Fruit fly (Drosophila melanogaster): ENCODE measurements around the gene eIF5B.

Gene eIF5B

dm6 chr3L:3396056-3396455 lies 64.7 kb downstream of the eIF5B start (continued):
- TF ChIP-seq ato (GFP tag; IDR thresholded peaks at IDR 0.05; ENCODE audit: partially characterized antibody) (no peak), Elba2 (GFP tag; optimal IDR thresholded peaks at IDR 0.05) (no peak), CrebB (tag; optimal IDR thresholded peaks at IDR 0.05) (peak; percentile 65), pfk (GFP tag; optimal IDR thresholded peaks at IDR 0.05) (no peak), CG6654 (GFP tag; optimal IDR thresholded peaks at IDR 0.05) (peak; percentile 79), gce (GFP tag; IDR thresholded peaks at IDR 0.05) (peak; percentile 51; the same call in 1 of the 3 replicates), chif (GFP tag; optimal IDR thresholded peaks at IDR 0.05) (peak; percentile 78 to 92), CG5245 (GFP tag; optimal IDR thresholded peaks at IDR 0.05) (peak; percentile 83), ttk (GFP tag; IDR thresholded peaks at IDR 0.05) (peak; percentile 70), hkb (optimal IDR thresholded peaks at IDR 0.05) (no peak), hkb (GFP tag; IDR thresholded peaks at IDR 0.05) (peak; percentile 79), CG9932 (GFP tag; IDR thresholded peaks at IDR 0.05) (no peak), PHDP (tag; optimal IDR thresholded peaks at IDR 0.05) (peak; percentile 85), CG12942 (GFP tag; optimal IDR thresholded peaks at IDR 0.05) (peak; percentile 53), CG17802 (tag; optimal IDR thresholded peaks at IDR 0.05) (peak; percentile 81), NfI (GFP tag; optimal IDR thresholded peaks at IDR 0.05) (peak; percentile 72), oc (tag; optimal IDR thresholded peaks at IDR 0.05) (peak; percentile 93), Dbx (GFP tag; IDR thresholded peaks at IDR 0.05) (no peak), CG33213 (GFP tag; optimal IDR thresholded peaks at IDR 0.05) (peak; percentile 71), CG17186 (GFP tag; optimal IDR thresholded peaks at IDR 0.05) (peak; percentile 65), fd102C (GFP tag; optimal IDR thresholded peaks at IDR 0.05) (no peak), Hr51 (GFP tag; optimal IDR thresholded peaks at IDR 0.05) (peak; percentile 30 to 68), usp (GFP tag; optimal IDR thresholded peaks at IDR 0.05) (no peak), Nf-YB (GFP tag; optimal IDR thresholded peaks at IDR 0.05) (peak; percentile 77), CG7556 (GFP tag; optimal IDR thresholded peaks at IDR 0.05) (peak; percentile 81), lov (optimal IDR thresholded peaks at IDR 0.05) (no peak), lov (GFP tag; IDR thresholded peaks at IDR 0.05) (peak; percentile 76; the same call in 2 of the 3 replicates), CG18011 (GFP tag; optimal IDR thresholded peaks at IDR 0.05) (no peak), Scr (GFP tag; IDR thresholded peaks at IDR 0.05; ENCODE audit: partially characterized antibody) (no peak), bbx (GFP tag; IDR thresholded peaks at IDR 0.05; ENCODE audit: partially characterized antibody) (no peak), CG6175 (GFP tag; IDR thresholded peaks at IDR 0.05) (no peak), CG10654 (GFP tag; optimal IDR thresholded peaks at IDR 0.05) (peak; percentile 86), CG33557 (GFP tag; optimal IDR thresholded peaks at IDR 0.05) (peak; percentile 98), CG3838 (GFP tag; optimal IDR thresholded peaks at IDR 0.05) (peak; percentile 48), CG3726 (GFP tag; IDR thresholded peaks at IDR 0.05) (peak; percentile 27; the same call in 1 of the 3 replicates), CG11398 (GFP tag; optimal IDR thresholded peaks at IDR 0.05) (peak; percentile 43), bab2 (GFP tag; optimal IDR thresholded peaks at IDR 0.05) (peak; percentile 85), Mrtf (GFP tag; IDR thresholded peaks at IDR 0.05) (peak; percentile 69; the same call in 2 of the 3 replicates), schlank (tag; optimal IDR thresholded peaks at IDR 0.05) (no peak), CG10267 (tag; optimal IDR thresholded peaks at IDR 0.05) (peak; percentile 91), Asciz (GFP tag; optimal IDR thresholded peaks at IDR 0.05) (peak; percentile 90), Chrac-16 (GFP tag; optimal IDR thresholded peaks at IDR 0.05) (peak; percentile 88), CG13287 (GFP tag; IDR thresholded peaks at IDR 0.05; ENCODE audit: partially characterized antibody) (no peak), hth (optimal IDR thresholded peaks at IDR 0.05) (no peak), ro (GFP tag; IDR thresholded peaks at IDR 0.05) (peak; percentile 79), CG4328 (GFP tag; optimal IDR thresholded peaks at IDR 0.05) (peak; percentile 76), Sin3A (optimal IDR thresholded peaks at IDR 0.05) (no peak), dimm (GFP tag; IDR thresholded peaks at IDR 0.05) (0 out of 2 replicates have a peak, but pooled peaks have one; percentile 52), CG17359 (tag; optimal IDR thresholded peaks at IDR 0.05) (peak; percentile 88), pnt (GFP tag; optimal IDR thresholded peaks at IDR 0.05) (peak; percentile 65), CG8388 (GFP tag; optimal IDR thresholded peaks at IDR 0.05) (peak; percentile 93)
